Worm (Caenorhabditis elegans): ENCODE data around the gene eor-2.

- TF ChIP-seq ama-1 (optimal IDR thresholded peaks at IDR 0.05) (no peak), unc-62 (GFP tag; optimal IDR thresholded peaks at IDR 0.05) (no peak), lin-39 (tag; optimal IDR thresholded peaks at IDR 0.05) (no peak), snpc-4 (tag; optimal IDR thresholded peaks at IDR 0.05) (no peak), fkh-10 (GFP tag; optimal IDR thresholded peaks at IDR 0.05) (no peak), lin-15B (tag; optimal IDR thresholded peaks at IDR 0.05) (no peak), daf-12 (tag; optimal IDR thresholded peaks at IDR 0.05) (no peak), ceh-9 (tag; optimal IDR thresholded peaks at IDR 0.05) (no peak)
Observed at ce11 chrX:14652058-14652457, 49.2 kb downstream of the eor-2 start.

Data from whole organism, L3 larva.